Fruit fly (Drosophila melanogaster) whole organism, embryonic: ENCODE data around the gene CG34461.

Experiments used
- BEAF-32 ChIP-seq: fragments of 200-800 bp; sonication (Bioruptor generic); optimal IDR thresholded peaks from 3 replicates; lab custom pipeline; 2017; ENCODE audit warnings: missing biosample characterization, missing genetic modification characterization, mild to moderate bottlenecking, moderate library complexity, missing genetic modification reagents
- CG10543 ChIP-seq: fragments of 200-800 bp; sonication (Bioruptor generic); optimal IDR thresholded peaks from 3 replicates; lab custom pipeline; 2017; ENCODE audit warnings: missing biosample characterization, mild to moderate bottlenecking, missing genetic modification characterization, moderate library complexity
- CG10565 ChIP-seq: fragments of 200-800 bp; sonication (Bioruptor generic); optimal IDR thresholded peaks from 3 replicates; lab custom pipeline; 2016; ENCODE audit warnings: missing biosample characterization, mild to moderate bottlenecking, missing genetic modification characterization
- CG1233 ChIP-seq: fragments of 200-800 bp; sonication (Bioruptor generic); optimal IDR thresholded peaks from 4 replicates; lab custom pipeline; 2018; ENCODE audit warnings: missing biosample characterization, mild to moderate bottlenecking, missing genetic modification characterization
- CG1529 ChIP-seq: fragments of 200-800 bp; sonication (Bioruptor generic); optimal IDR thresholded peaks from 3 replicates; lab custom pipeline; 2018; ENCODE audit warnings: missing biosample characterization, missing genetic modification characterization
- CG15479 ChIP-seq: fragments of 200-800 bp; sonication (Bioruptor generic); optimal IDR thresholded peaks from 3 replicates; lab custom pipeline; 2019; ENCODE audit warnings: missing biosample characterization, mild to moderate bottlenecking, missing genetic modification characterization, moderate library complexity
- CG18011 ChIP-seq: fragments of 200-800 bp; sonication (Bioruptor generic); optimal IDR thresholded peaks from 2 replicates; lab custom pipeline; 2017; ENCODE audit warnings: missing biosample characterization, missing genetic modification characterization, mild to moderate bottlenecking, moderate library complexity, missing genotype
- CG2120 ChIP-seq: fragments of 200-800 bp; sonication (Bioruptor generic); optimal IDR thresholded peaks from 3 replicates; lab custom pipeline; 2016; ENCODE audit warnings: missing biosample characterization, missing genetic modification characterization
- CG2129 ChIP-seq: fragments of 200-800 bp; sonication (Bioruptor generic); IDR thresholded peaks from 2 replicates; pipeline ENCODE4 v1.3.6; 2022; ENCODE audit warnings: missing biosample characterization, missing genetic modification characterization; ENCODE audit not compliant: partially characterized antibody
- CG31441 ChIP-seq: fragments of 200-800 bp; sonication (Bioruptor generic); IDR thresholded peaks from 2 replicates; pipeline ENCODE4 v1.3.6; 2022; ENCODE audit warnings: missing biosample characterization, missing genetic modification characterization
- CG4730 ChIP-seq: fragments of 200-800 bp; sonication (Bioruptor generic); IDR thresholded peaks from 2 replicates; pipeline ENCODE4 v1.3.6; 2022; ENCODE audit warnings: missing biosample characterization, missing genetic modification characterization
- CG5245 ChIP-seq: fragments of 200-800 bp; sonication (Bioruptor generic); optimal IDR thresholded peaks from 3 replicates; lab custom pipeline; 2016; ENCODE audit warnings: missing biosample characterization, missing genetic modification characterization
- CG6683 ChIP-seq: fragments of 200-800 bp; sonication (Bioruptor generic); optimal IDR thresholded peaks from 2 replicates; lab custom pipeline; 2017; ENCODE audit warnings: missing biosample characterization, mild to moderate bottlenecking, missing genetic modification characterization, missing genetic modification reagents
- CG6765 ChIP-seq: fragments of 200-800 bp; sonication (Bioruptor generic); optimal IDR thresholded peaks from 3 replicates; lab custom pipeline; 2017; ENCODE audit warnings: missing biosample characterization, mild to moderate bottlenecking, missing genetic modification characterization
- CG7357 ChIP-seq: fragments of 200-800 bp; sonication (Bioruptor generic); IDR thresholded peaks from 3 replicates; pipeline ENCODE4 v1.3.6; 2022; ENCODE audit warnings: missing biosample characterization, missing genetic modification characterization
- CG9437 ChIP-seq: fragments of 200-800 bp; sonication (Bioruptor generic); optimal IDR thresholded peaks from 2 replicates; lab custom pipeline; 2018; ENCODE audit warnings: missing biosample characterization, mild to moderate bottlenecking, missing genetic modification characterization
- Dek ChIP-seq: fragments of 200-800 bp; sonication (Bioruptor generic); optimal IDR thresholded peaks from 3 replicates; lab custom pipeline; 2019; ENCODE audit warnings: missing biosample characterization, mild to moderate bottlenecking, missing genetic modification characterization, moderate library complexity
- H2.0 ChIP-seq: fragments of 200-800 bp; sonication (Bioruptor generic); IDR thresholded peaks from 2 replicates; pipeline ENCODE4 v1.3.6; 2022; ENCODE audit warnings: missing biosample characterization, missing genetic modification characterization
- HLH4C ChIP-seq: fragments of 200-800 bp; sonication (Bioruptor generic); IDR thresholded peaks from 3 replicates; pipeline ENCODE4 v1.3.6; 2022; ENCODE audit warnings: missing biosample characterization, missing genetic modification characterization; ENCODE audit not compliant: partially characterized antibody
- Mrtf ChIP-seq: fragments of 200-800 bp; sonication (Bioruptor generic); IDR thresholded peaks from 3 replicates; pipeline ENCODE4 v1.3.6; 2022; ENCODE audit warnings: missing biosample characterization, missing genetic modification characterization
- Neu2 ChIP-seq: fragments of 200-800 bp; sonication (Bioruptor generic); optimal IDR thresholded peaks from 3 replicates; lab custom pipeline; 2016; ENCODE audit warnings: missing biosample characterization, missing genetic modification characterization, borderline replicate concordance
- Nf-YB ChIP-seq: fragments of 200-800 bp; sonication (Bioruptor generic); optimal IDR thresholded peaks from 3 replicates; lab custom pipeline; 2019; ENCODE audit warnings: missing biosample characterization, mild to moderate bottlenecking, missing genetic modification characterization, moderate library complexity
- Nf-YC ChIP-seq: fragments of 200-800 bp; optimal IDR thresholded peaks from 3 replicates; lab custom pipeline; 2019; ENCODE audit warnings: missing biosample characterization, mild to moderate bottlenecking, missing genetic modification characterization, moderate library complexity
- Rfx ChIP-seq: fragments of 200-800 bp; sonication (Bioruptor generic); IDR thresholded peaks from 2 replicates; pipeline ENCODE4 v1.3.6; 2022; ENCODE audit warnings: missing biosample characterization, missing genetic modification characterization
- Rx ChIP-seq: fragments of 200-800 bp; sonication (Bioruptor generic); IDR thresholded peaks from 2 replicates; pipeline ENCODE4 v1.3.6; 2022; ENCODE audit warnings: missing biosample characterization, missing genetic modification characterization
- Side ChIP-seq: fragments of 200-800 bp; sonication (Bioruptor generic); optimal IDR thresholded peaks from 2 replicates; lab custom pipeline; 2016; ENCODE audit warnings: missing biosample characterization, missing genetic modification characterization
- Six4 ChIP-seq: fragments of 200-800 bp; sonication (Bioruptor generic); optimal IDR thresholded peaks from 2 replicates; lab custom pipeline; 2016; ENCODE audit warnings: missing biosample characterization, missing genetic modification characterization
- Sox100B ChIP-seq: fragments of 200-800 bp; sonication (Bioruptor generic); optimal IDR thresholded peaks from 3 replicates; lab custom pipeline; 2018; ENCODE audit warnings: missing biosample characterization, mild to moderate bottlenecking, missing genetic modification characterization
- ab ChIP-seq: fragments of 200-800 bp; sonication (Bioruptor generic); optimal IDR thresholded peaks from 2 replicates; lab custom pipeline; 2016; ENCODE audit warnings: missing biosample characterization, missing genetic modification characterization
- ap ChIP-seq: fragments of 200-800 bp; sonication (Bioruptor generic); IDR thresholded peaks from 2 replicates; pipeline ENCODE4 v1.3.6; 2022; ENCODE audit warnings: missing biosample characterization, missing genetic modification characterization
- ase ChIP-seq: fragments of 200-800 bp; sonication (Bioruptor generic); IDR thresholded peaks from 3 replicates; pipeline ENCODE4 v1.3.6; 2022; ENCODE audit warnings: missing biosample characterization, missing genetic modification characterization
- cad ChIP-seq: fragments of >200 bp; optimal IDR thresholded peaks from 2 replicates; lab custom pipeline; 2017; ENCODE audit warnings: missing biosample characterization, missing genetic modification characterization
- chinmo ChIP-seq: fragments of 200-800 bp; sonication (Bioruptor generic); IDR thresholded peaks from 4 replicates; pipeline ENCODE4 v1.3.6; 2022; ENCODE audit warnings: missing biosample characterization, missing genetic modification characterization; ENCODE audit not compliant: partially characterized antibody
- emc ChIP-seq: fragments of 200-800 bp; sonication (Bioruptor generic); optimal IDR thresholded peaks from 2 replicates; lab custom pipeline; 2016; ENCODE audit warnings: missing biosample characterization, missing genetic modification characterization
- esg ChIP-seq: fragments of 200-800 bp; sonication (Bioruptor generic); conservative IDR thresholded peaks from 2 replicates; pipeline ENCODE4 v1.3.6; 2022; ENCODE audit warnings: missing biosample characterization, missing genetic modification characterization
- jigr1 ChIP-seq: fragments of 200-800 bp; sonication (Bioruptor generic); IDR thresholded peaks from 3 replicates; pipeline ENCODE4 v1.3.6; 2022; ENCODE audit warnings: missing biosample characterization, missing genetic modification characterization
- kni ChIP-seq: fragments of 200-800 bp; sonication (Bioruptor generic); optimal IDR thresholded peaks from 3 replicates; lab custom pipeline; 2017; ENCODE audit warnings: mild to moderate bottlenecking, missing biosample characterization, missing genetic modification reagents, missing genetic modification characterization
- pita ChIP-seq: fragments of 200-800 bp; sonication (Bioruptor generic); optimal IDR thresholded peaks from 2 replicates; lab custom pipeline; 2017; ENCODE audit warnings: missing biosample characterization, mild to moderate bottlenecking, missing genetic modification characterization
- pum ChIP-seq: fragments of 200-800 bp; sonication (Bioruptor generic); optimal IDR thresholded peaks from 2 replicates; lab custom pipeline; 2016; ENCODE audit warnings: missing biosample characterization, missing genetic modification characterization
- salm ChIP-seq: fragments of 200-800 bp; sonication (Bioruptor generic); optimal IDR thresholded peaks from 2 replicates; lab custom pipeline; 2018; ENCODE audit warnings: missing biosample characterization, mild to moderate bottlenecking, missing genetic modification characterization
- sens ChIP-seq: fragments of 200-800 bp; sonication (Bioruptor generic); peaks from one replicate; lab custom pipeline; 2016; ENCODE audit warnings: missing biosample characterization, missing genetic modification characterization
- sens-2 ChIP-seq: fragments of 200-800 bp; sonication (Bioruptor generic); IDR thresholded peaks from 2 replicates; pipeline ENCODE4 v1.3.6; 2022; ENCODE audit warnings: missing biosample characterization, missing genetic modification characterization
- sim ChIP-seq: fragments of 200-800 bp; sonication (Bioruptor generic); IDR thresholded peaks from 2 replicates; pipeline ENCODE4 v1.3.6; 2022; ENCODE audit warnings: missing biosample characterization, missing genetic modification characterization
- sqz ChIP-seq: fragments of 200-800 bp; sonication (Bioruptor generic); optimal IDR thresholded peaks from 3 replicates; lab custom pipeline; 2018; ENCODE audit warnings: missing biosample characterization, mild to moderate bottlenecking, missing genetic modification characterization
- zfh2 ChIP-seq: fragments of 200-800 bp; sonication (Bioruptor generic); optimal IDR thresholded peaks from 2 replicates; lab custom pipeline; 2016; ENCODE audit warnings: missing biosample characterization, missing genetic modification characterization

The CG34461 gene

dm6 chr3L:8358776-8359455, 33.3 kb downstream of the CG34461 start (continued):
- TF ChIP-seq CG1529 (GFP tag; lab: Kevin White, UChicago) (no peak), kni (GFP tag; lab: Kevin White, UChicago) (no peak), CG6683 (GFP tag; lab: Kevin White, UChicago) (no peak), CG4730 (no peak), Mrtf (no peak), Nf-YB (no peak), Rx (GFP tag; lab: Robert Waterston, UW) (no peak), CG1233 (GFP tag; lab: Kevin White, UChicago) (no peak), sim (no peak), chinmo (GFP tag; lab: Robert Waterston, UW) (peak; percentile 75; the same call in 3 of the 4 replicates), pita (GFP tag; lab: Kevin White, UChicago) (no peak), Side (GFP tag; lab: Kevin White, UChicago) (no peak), Rfx (GFP tag; lab: Robert Waterston, UW) (no peak), CG10543 (peak; percentile 76), esg (GFP tag; lab: Robert Waterston, UW) (no peak), HLH4C (peak; percentile 75), CG15479 (GFP tag; lab: Kevin White, UChicago) (no peak), CG6765 (GFP tag; lab: Kevin White, UChicago) (no peak), salm (no peak), zfh2 (GFP tag; lab: Kevin White, UChicago) (no peak), Neu2 (GFP tag; lab: Kevin White, UChicago) (no peak), sqz (GFP tag; lab: Kevin White, UChicago) (peak; percentile 51), CG10565 (GFP tag; lab: Kevin White, UChicago) (no peak), Sox100B (GFP tag; lab: Kevin White, UChicago) (no peak), sens-2 (peak; percentile 49; the same call in 1 of the 2 replicates), CG5245 (no peak), H2.0 (GFP tag; lab: Robert Waterston, UW) (no peak), Six4 (GFP tag; lab: Kevin White, UChicago) (no peak), ap (GFP tag; lab: Robert Waterston, UW) (no peak), CG2120 (GFP tag; lab: Kevin White, UChicago) (no peak), sens (GFP tag; lab: Kevin White, UChicago) (peak; percentile 69), BEAF-32 (peak; percentile 62), Dek (tag; lab: Kevin White, UChicago) (no peak), emc (GFP tag; lab: Kevin White, UChicago) (no peak), ab (GFP tag; lab: Kevin White, UChicago) (no peak), CG31441 (GFP tag; lab: Robert Waterston, UW) (no peak), jigr1 (GFP tag; lab: Robert Waterston, UW) (no peak), cad (GFP tag; lab: Kevin White, UChicago) (no peak), CG2129 (GFP tag; lab: Robert Waterston, UW) (no peak; the same call in 1 of the 2 replicates), Nf-YC (tag; lab: Kevin White, UChicago) (no peak), CG18011 (GFP tag; lab: Kevin White, UChicago) (no peak), ase (no peak), CG9437 (peak; percentile 10), pum (GFP tag; lab: Kevin White, UChicago) (no peak), CG7357 (GFP tag; lab: Robert Waterston, UW) (no peak)
- TF ChIP-seq, all 482 proteins: peak for 68
